Worm (Caenorhabditis elegans): ENCODE results near the gene nlp-34.

Gene nlp-34

DNA sequence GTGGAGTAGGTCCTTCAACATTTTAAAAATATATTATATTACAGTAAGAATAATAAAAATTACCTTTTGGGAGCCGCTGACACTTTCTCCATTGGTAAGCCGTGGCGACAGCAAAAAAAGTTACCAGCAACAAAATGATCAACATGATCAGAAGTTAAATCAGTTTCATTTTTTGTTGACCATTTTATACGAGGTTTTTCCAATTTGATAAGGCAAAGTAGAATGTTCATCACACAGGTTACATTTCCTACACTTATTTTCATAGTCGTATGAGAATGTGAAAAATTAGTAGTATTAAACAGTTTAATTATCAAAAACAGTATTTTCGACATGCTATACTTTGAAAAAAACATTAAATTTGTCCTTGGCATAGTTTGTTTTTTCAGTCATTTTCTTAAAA, 6.1 kb downstream of the nlp-34 start, which contains the start of gene cyp-34A10:
TSS of gene cyp-34A10 (minus strand) at position 146 of the 400 bp plus-strand sequence.
- TF ChIP-seq hlh-8 (tag; optimal IDR thresholded peaks at IDR 0.05) (no peak), ceh-9 (tag; optimal IDR thresholded peaks at IDR 0.05) (no peak)

DNA sequence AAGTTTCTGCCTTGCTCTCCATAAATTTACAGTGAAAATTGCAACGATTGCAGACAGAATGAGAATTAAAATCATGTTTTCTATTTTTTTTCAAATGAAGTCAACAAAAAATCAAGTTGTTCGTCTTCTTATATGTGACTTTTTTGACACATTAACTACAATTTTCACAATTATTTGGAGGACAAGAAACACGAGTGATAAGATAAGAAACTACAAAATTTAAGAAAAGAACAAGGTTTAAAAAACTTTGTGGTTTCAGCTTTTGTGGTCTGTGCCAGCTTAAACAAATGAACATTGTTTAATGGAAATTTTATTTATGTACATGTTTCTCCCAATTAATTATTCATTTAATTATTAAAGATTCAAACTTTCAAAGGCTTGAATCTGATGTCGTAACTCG, 8.5 kb downstream of the nlp-34 start, which contains the start of gene cyp-34A9:
TSS of gene cyp-34A9 (minus strand) at position 131 of the 400 bp plus-strand sequence.
- TF ChIP-seq elt-2 (tag; optimal IDR thresholded peaks at IDR 0.05) (peak; percentile 2), ceh-31 (tag; optimal IDR thresholded peaks at IDR 0.05) (no peak), nfya-1 (tag; optimal IDR thresholded peaks at IDR 0.05) (no peak), pha-2 (tag; optimal IDR thresholded peaks at IDR 0.05) (no peak), T23F11.4 (GFP tag; optimal IDR thresholded peaks at IDR 0.05) (no peak)

DNA sequence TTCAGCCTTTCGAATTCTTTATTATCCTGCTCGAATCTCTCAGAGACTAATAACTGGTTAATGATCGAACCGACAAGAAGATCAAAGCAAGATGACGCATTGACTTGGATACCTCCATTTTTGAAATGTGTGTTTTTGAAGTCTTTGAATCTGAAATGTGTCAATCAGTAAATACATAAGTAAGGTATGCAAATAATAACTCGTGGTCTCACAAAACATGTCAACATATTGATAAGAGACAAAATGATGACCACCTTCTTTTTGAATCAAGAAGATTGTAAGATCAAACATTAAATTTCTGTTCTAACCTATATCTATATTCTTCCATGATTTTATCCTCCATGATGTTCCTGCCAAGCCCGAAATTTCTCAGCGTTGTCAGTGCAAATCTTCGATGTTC, 9.3 kb downstream of the nlp-34 start:
- no peak for TF ChIP-seq elt-2 (tag; optimal IDR thresholded peaks at IDR 0.05)
- no peak for TF ChIP-seq pros-1 (tag; optimal IDR thresholded peaks at IDR 0.05)
- TF ChIP-seq madf-2 (tag; optimal IDR thresholded peaks at IDR 0.05), result no peak
- TF ChIP-seq gmeb-2 (tag; optimal IDR thresholded peaks at IDR 0.05), result no peak
- TF ChIP-seq nhr-11 (tag; optimal IDR thresholded peaks at IDR 0.05), result no peak
- no peak for TF ChIP-seq ahr-1 (tag; optimal IDR thresholded peaks at IDR 0.05)

DNA sequence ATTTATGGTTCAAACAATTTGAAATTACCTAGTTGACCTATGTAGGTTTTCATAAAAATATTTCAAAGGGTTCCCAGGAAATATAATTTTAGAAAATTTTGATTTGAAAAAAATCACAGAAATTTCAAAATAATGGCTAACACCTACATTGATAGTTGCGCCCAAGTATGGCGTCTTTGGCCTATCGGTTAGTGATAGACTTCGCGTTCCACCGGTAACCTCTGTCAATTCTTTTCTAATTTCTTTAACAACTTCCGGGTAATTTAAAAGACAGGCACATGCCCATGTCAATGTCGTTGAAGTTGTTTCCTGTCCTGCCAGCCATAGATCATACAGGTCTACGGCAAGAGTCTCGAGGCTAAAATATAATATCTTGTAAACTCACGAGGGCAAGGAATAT, 10.0 kb downstream of the nlp-34 start:
- TF ChIP-seq syd-9 (tag; optimal IDR thresholded peaks at IDR 0.05) (no peak), C08G9.2 (tag; optimal IDR thresholded peaks at IDR 0.05) (no peak), pha-2 (tag; optimal IDR thresholded peaks at IDR 0.05) (no peak), unc-42 (tag; optimal IDR thresholded peaks at IDR 0.05) (no peak), unc-55 (GFP tag; optimal IDR thresholded peaks at IDR 0.05) (no peak), eyg-1 (tag; optimal IDR thresholded peaks at IDR 0.05) (no peak), ceh-24 (tag; optimal IDR thresholded peaks at IDR 0.05) (no peak), unc-3 (GFP tag; conservative IDR thresholded peaks at IDR 0.05) (no peak), unc-3 (tag; optimal IDR thresholded peaks at IDR 0.05) (no peak), gmeb-2 (tag; optimal IDR thresholded peaks at IDR 0.05) (no peak), tbx-7 (tag; optimal IDR thresholded peaks at IDR 0.05) (no peak), ceh-45 (GFP tag; IDR thresholded peaks at IDR 0.05) (no peak), elt-4 (tag; optimal IDR thresholded peaks at IDR 0.05) (no peak), pha-4 (tag; optimal IDR thresholded peaks at IDR 0.05) (no peak), fkh-6 (tag; optimal IDR thresholded peaks at IDR 0.05) (no peak), lim-6 (tag; optimal IDR thresholded peaks at IDR 0.05) (no peak), ceh-18 (tag; optimal IDR thresholded peaks at IDR 0.05) (no peak), dve-1 (tag; optimal IDR thresholded peaks at IDR 0.05) (no peak), pag-3 (tag; optimal IDR thresholded peaks at IDR 0.05; ENCODE audit: borderline replicate concordance) (no peak), tbx-2 (tag; optimal IDR thresholded peaks at IDR 0.05) (no peak)

DNA sequence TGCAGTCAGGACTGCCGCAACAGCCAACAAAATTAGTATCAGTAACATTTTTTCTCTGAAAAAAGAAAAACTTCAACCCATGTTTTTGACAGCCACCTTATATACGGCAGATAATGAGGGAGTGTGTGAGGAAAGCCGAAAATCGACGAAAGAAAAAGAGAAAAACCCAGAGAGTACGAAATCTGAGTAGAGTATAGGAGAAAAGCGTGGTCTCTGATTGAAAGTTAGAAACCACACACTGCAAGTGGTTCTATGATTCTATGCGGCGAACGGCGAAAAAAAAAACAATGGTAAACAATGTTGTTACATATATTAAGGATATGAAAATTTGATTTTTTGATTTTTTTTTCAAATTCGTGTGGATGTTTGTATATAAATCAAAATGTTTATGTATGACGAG, 11.2 kb downstream of the nlp-34 start, which contains the start of gene cyp-34A8:
TSS of gene cyp-34A8 (minus strand) at position 62 of the 400 bp plus-strand sequence.
- TF ChIP-seq unc-3 (GFP tag; conservative IDR thresholded peaks at IDR 0.05) (no peak), unc-3 (tag; optimal IDR thresholded peaks at IDR 0.05) (no peak)

DNA sequence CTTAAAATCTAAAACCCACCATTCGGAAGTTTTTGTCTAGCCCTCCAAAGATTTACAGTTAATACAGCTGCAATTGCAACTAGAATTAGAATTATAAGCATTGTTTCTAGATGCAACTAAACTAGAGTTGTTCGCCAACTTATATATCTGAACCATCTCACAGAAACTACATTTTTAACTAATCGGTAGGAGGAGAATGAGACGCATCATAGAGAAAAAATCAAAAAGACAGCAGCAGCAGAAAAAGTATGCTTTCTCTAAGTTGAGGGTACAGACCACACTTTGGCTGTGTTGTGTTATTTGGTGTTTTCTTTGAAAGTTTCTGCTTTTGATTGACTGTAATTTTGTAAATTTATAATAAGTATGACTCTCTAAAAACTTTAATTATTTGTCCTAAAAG, 15.2 kb downstream of the nlp-34 start, which contains the start of gene cyp-34A7:
TSS of gene cyp-34A7 (minus strand) at position 101 of the 400 bp plus-strand sequence.
- no peak for TF ChIP-seq che-1 (tag; optimal IDR thresholded peaks at IDR 0.05)
- TF ChIP-seq ceh-45 (GFP tag; IDR thresholded peaks at IDR 0.05), result no peak
- TF ChIP-seq pha-4 (tag; optimal IDR thresholded peaks at IDR 0.05), result no peak
- no peak for TF ChIP-seq ceh-34 (tag; optimal IDR thresholded peaks at IDR 0.05)
- no peak for TF ChIP-seq gmeb-2 (tag; optimal IDR thresholded peaks at IDR 0.05)
- no peak for TF ChIP-seq K09A11.1 (tag; optimal IDR thresholded peaks at IDR 0.05; ENCODE audit: insufficient read depth)
- TF ChIP-seq sdc-2 (tag; optimal IDR thresholded peaks at IDR 0.05), result no peak
- no peak for TF ChIP-seq hlh-30 (tag; optimal IDR thresholded peaks at IDR 0.05; ENCODE audit: insufficient read depth)
